Worm (Caenorhabditis elegans): ENCODE results near the gene F26A1.7.

- TF ChIP-seq eyg-1 (tag; optimal IDR thresholded peaks at IDR 0.05) (no peak), F13H6.1 (tag; optimal IDR thresholded peaks at IDR 0.05) (no peak), ahr-1 (tag; optimal IDR thresholded peaks at IDR 0.05) (no peak), nfya-1 (tag; optimal IDR thresholded peaks at IDR 0.05) (no peak), pros-1 (tag; optimal IDR thresholded peaks at IDR 0.05) (no peak), ama-1 (optimal IDR thresholded peaks at IDR 0.05) (no peak), ceh-22 (tag; optimal IDR thresholded peaks at IDR 0.05) (no peak), hlh-15 (tag; optimal IDR thresholded peaks at IDR 0.05) (no peak), ceh-2 (tag; optimal IDR thresholded peaks at IDR 0.05) (no peak)
These were observed 30.0 kb upstream of the F26A1.7 start, which contains the start of gene nonu-1 for ce11 chrIII:4849739-4850138.
